Worm (Caenorhabditis elegans) whole organism, midembryonic: ENCODE data around the gene F20C5.11.

Source experiments
- T22C8.4 ChIP-seq: fragments of 200-800 bp; sonication (Bioruptor generic); IDR thresholded peaks from 2 replicates; pipeline ENCODE4 v1.3.6; 2022; ENCODE audit warnings: missing genetic modification characterization, missing compliant biosample characterization
- cog-1 ChIP-seq: sonication (generic microtip); optimal IDR thresholded peaks from 2 replicates; lab custom pipeline; 2016; ENCODE audit warnings: missing genetic modification characterization, missing compliant biosample characterization
- flt-1 ChIP-seq: fragments of 200-800 bp; sonication (Bioruptor generic); IDR thresholded peaks from 2 replicates; pipeline ENCODE4 v1.3.6; 2022; ENCODE audit warnings: missing genetic modification characterization, missing compliant biosample characterization
- klf-2 ChIP-seq: fragments of 200-800 bp; sonication (Bioruptor generic); conservative IDR thresholded peaks from 2 replicates; pipeline ENCODE4 v1.3.6; 2022; ENCODE audit warnings: missing genetic modification reagents, missing genetic modification characterization, missing compliant biosample characterization
- med-1 ChIP-seq: sonication (generic microtip); optimal IDR thresholded peaks from 2 replicates; lab custom pipeline; 2017; ENCODE audit warnings: missing genetic modification characterization, mild to moderate bottlenecking, missing compliant biosample characterization, antibody characterized with exemption, missing genetic modification reagents; ENCODE audit not compliant: insufficient read depth
- ref-1 ChIP-seq: fragments of 200-800 bp; sonication (Bioruptor generic); conservative IDR thresholded peaks from 2 replicates; pipeline ENCODE4 v1.3.6; 2022; ENCODE audit warnings: missing genetic modification reagents, missing genetic modification characterization, missing compliant biosample characterization
- tab-1 ChIP-seq: fragments of 200-800 bp; sonication (Bioruptor generic); IDR thresholded peaks from 2 replicates; pipeline ENCODE4 v1.3.6; 2022; ENCODE audit warnings: missing genetic modification characterization, missing compliant biosample characterization
- ztf-23 ChIP-seq: fragments of 200-800 bp; sonication (Bioruptor generic); IDR thresholded peaks from 2 replicates; pipeline ENCODE4 v1.3.6; 2022; ENCODE audit warnings: missing genetic modification reagents, missing genetic modification characterization, missing compliant biosample characterization
- ztf-29 ChIP-seq: fragments of 200-800 bp; sonication (Bioruptor generic); IDR thresholded peaks from 2 replicates; pipeline ENCODE4 v1.3.6; 2022; ENCODE audit warnings: missing genetic modification reagents, missing genetic modification characterization, missing compliant biosample characterization

The F20C5.11 gene

ce11 chrIV:8737787-8738186 lies 24.0 kb downstream of the F20C5.11 start, which contains the start of gene F21D5.4:
TSS of gene F21D5.4 (plus strand) at chrIV:8738087.
- TF ChIP-seq cog-1 (tag; lab: Kevin White, UChicago) (no peak), ztf-29 (GFP tag; lab: Robert Waterston, UW) (no peak), med-1 (no peak), tab-1 (GFP tag; lab: Robert Waterston, UW) (no peak), ztf-23 (no peak), flt-1 (GFP tag; lab: Robert Waterston, UW) (no peak), ref-1 (GFP tag; lab: Robert Waterston, UW) (no peak)

DNA sequence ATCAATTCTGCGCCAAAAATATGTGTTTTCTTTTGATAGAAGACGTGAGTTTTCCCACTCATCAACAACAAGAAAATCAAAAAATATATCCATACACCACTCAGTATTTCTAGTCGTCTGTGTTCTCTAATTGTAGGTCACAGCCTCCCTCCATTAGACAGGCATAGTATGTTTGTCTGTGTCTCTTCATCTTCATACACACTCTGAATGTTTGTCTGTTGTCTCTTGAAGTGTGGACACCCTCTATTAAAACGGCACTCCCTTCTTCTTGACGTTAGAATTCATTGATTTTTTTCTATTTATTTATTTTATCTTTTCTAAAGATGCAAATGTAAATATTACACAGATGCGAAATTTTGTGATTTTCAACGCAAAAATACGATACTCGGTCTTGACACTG lies 24.4 kb downstream of the F20C5.11 start:
- TF ChIP-seq ref-1 (GFP tag; lab: Robert Waterston, UW) (no peak), cog-1 (tag; lab: Kevin White, UChicago) (no peak)

DNA sequence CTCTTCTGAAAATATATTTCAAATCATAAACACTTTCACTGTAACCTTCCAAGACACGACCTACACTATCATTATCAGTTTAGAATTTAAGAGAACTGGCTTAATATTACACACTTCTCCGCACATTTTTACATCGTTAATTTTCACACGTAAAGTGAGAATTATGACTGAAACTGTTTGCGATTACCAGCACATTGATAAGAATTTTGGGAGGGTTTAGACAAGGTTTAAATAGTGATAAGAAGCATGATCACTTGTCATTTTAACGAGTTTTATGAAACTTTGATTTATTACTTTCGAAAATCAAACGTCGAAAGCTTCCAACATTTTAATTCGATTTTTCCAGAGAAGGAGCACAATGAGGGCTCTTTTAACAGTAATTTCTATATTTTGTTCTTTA lies 31.3 kb downstream of the F20C5.11 start, which contains the start of gene F21D5.3:
TSS of gene F21D5.3 (plus strand) at position 347 of the 400 bp plus-strand sequence.
- TF ChIP-seq tab-1 (GFP tag; lab: Robert Waterston, UW) = no peak
- TF ChIP-seq med-1 = no peak
- no peak for TF ChIP-seq ztf-23
- TF ChIP-seq ztf-29 (GFP tag; lab: Robert Waterston, UW) = no peak
- TF ChIP-seq cog-1 (tag; lab: Kevin White, UChicago) = no peak
- no peak for TF ChIP-seq T22C8.4
- TF ChIP-seq flt-1 (GFP tag; lab: Robert Waterston, UW) = no peak
- no peak for TF ChIP-seq ref-1 (GFP tag; lab: Robert Waterston, UW)
- TF ChIP-seq klf-2 (GFP tag; lab: Robert Waterston, UW) = no peak

- TF ChIP-seq med-1 (no peak), klf-2 (GFP tag; lab: Robert Waterston, UW) (no peak), ref-1 (GFP tag; lab: Robert Waterston, UW) (no peak)
Measured at ce11 chrIV:8729636-8730035, 32.2 kb downstream of the F20C5.11 start.

DNA sequence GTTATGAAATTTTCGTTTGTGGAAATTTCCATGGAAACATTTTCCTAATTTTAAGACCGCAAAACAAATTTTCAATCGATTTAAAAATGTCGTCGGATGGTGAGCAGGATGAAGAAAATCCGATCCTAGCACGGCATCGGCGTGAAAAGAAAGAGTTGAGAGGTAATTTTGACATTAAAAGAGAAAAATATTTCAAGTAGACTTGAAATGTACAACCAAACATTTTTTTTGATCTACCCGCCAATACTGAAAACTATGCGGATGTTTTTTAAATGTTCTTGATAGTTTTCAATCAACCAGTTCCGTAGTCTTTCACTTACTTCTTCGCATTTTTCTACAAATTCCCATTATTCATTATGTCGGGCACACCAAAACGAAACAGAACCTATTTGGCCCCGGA lies 33.7 kb downstream of the F20C5.11 start, which contains the start of gene otub-3:
TSS of gene otub-3 (plus strand) at position 56 of the 400 bp plus-strand sequence.
- no peak for TF ChIP-seq cog-1 (tag; lab: Kevin White, UChicago)
- no peak for TF ChIP-seq med-1
- no peak for TF ChIP-seq ztf-29 (GFP tag; lab: Robert Waterston, UW)
- no peak for TF ChIP-seq ztf-23
- TF ChIP-seq flt-1 (GFP tag; lab: Robert Waterston, UW) = no peak
- no peak for TF ChIP-seq tab-1 (GFP tag; lab: Robert Waterston, UW)
- TF ChIP-seq klf-2 (GFP tag; lab: Robert Waterston, UW) = no peak
- no peak for TF ChIP-seq T22C8.4
- no peak for TF ChIP-seq ref-1 (GFP tag; lab: Robert Waterston, UW)

DNA sequence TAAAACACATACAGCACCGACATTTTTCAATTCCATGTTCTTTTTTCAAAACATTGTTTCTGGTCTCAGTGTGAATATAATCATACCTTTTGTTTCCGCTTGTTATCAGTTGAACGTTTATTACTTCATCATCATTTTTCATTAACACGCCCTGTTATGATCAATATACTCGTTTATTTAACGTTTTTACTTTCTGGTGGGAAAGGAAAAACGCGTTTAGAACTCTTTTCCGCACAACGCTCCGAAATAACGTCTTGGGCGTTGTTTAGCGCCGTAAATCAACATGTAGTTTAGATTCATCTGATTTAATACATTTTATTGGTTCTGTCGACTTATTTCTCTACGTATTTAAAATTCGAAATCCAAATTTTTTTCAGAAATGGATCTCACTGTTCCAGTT lies 36.5 kb downstream of the F20C5.11 start, which contains the start of gene pgm-3:
TSS of gene pgm-3 (plus strand) at position 378 of the 400 bp plus-strand sequence.
- TF ChIP-seq ztf-29 (GFP tag; lab: Robert Waterston, UW) = no peak

- TF ChIP-seq ref-1 (GFP tag; lab: Robert Waterston, UW) (no peak), ztf-23 (no peak), T22C8.4 (no peak), med-1 (no peak), cog-1 (tag; lab: Kevin White, UChicago) (no peak), flt-1 (GFP tag; lab: Robert Waterston, UW) (no peak), ztf-29 (GFP tag; lab: Robert Waterston, UW) (no peak), klf-2 (GFP tag; lab: Robert Waterston, UW) (no peak), tab-1 (GFP tag; lab: Robert Waterston, UW) (no peak)
Measured at ce11 chrIV:8724907-8725306, 36.9 kb downstream of the F20C5.11 start.

DNA sequence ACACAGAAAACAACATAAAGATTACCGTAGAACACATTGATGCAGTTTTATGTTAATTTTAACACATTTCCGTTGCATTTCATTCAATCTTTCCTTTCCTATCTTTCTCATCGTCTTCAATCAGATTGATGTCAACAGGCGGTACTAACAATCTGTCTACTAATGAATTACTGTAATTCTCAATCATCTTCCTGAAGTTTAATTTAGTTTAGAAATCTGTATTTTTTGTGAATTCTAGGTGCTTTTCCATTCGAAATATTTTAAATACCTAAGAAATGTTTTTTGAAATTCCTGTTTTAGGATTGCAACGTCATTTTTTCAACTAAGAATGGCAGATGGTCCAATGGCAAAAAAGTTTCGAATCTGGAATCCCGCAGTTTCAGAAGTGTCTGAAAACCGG lies 38.1 kb downstream of the F20C5.11 start, which contains the start of gene F21D5.9:
TSS of gene F21D5.9 (plus strand) at position 301 of the 400 bp plus-strand sequence.
- no peak for TF ChIP-seq ref-1 (GFP tag; lab: Robert Waterston, UW)
- TF ChIP-seq med-1 = no peak
- no peak for TF ChIP-seq tab-1 (GFP tag; lab: Robert Waterston, UW)
- no peak for TF ChIP-seq cog-1 (tag; lab: Kevin White, UChicago)
- no peak for TF ChIP-seq T22C8.4
- TF ChIP-seq flt-1 (GFP tag; lab: Robert Waterston, UW) = no peak
- TF ChIP-seq klf-2 (GFP tag; lab: Robert Waterston, UW) = no peak
- no peak for TF ChIP-seq ztf-23
- no peak for TF ChIP-seq ztf-29 (GFP tag; lab: Robert Waterston, UW)

DNA sequence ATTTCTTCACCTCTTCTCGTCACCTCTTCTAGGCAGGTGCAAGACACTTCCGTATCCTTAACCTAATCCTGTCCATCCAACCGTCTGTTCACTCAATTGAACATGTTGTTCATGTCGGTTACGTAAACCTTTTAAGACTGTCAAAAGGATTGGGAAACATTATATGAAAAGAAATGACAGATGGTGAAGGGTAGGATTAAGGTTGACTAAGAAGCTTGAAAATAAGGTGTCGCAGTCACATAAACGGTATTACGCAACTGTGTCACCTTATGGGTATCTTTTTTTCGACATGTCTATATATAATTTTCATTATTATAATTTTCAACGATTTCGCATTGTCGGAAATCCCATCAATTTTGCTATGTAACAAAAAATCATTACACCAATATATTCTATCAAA lies 39.0 kb downstream of the F20C5.11 start:
- TF ChIP-seq cog-1 (tag; lab: Kevin White, UChicago) = no peak
- no peak for TF ChIP-seq tab-1 (GFP tag; lab: Robert Waterston, UW)
- no peak for TF ChIP-seq ref-1 (GFP tag; lab: Robert Waterston, UW)
- no peak for TF ChIP-seq ztf-23
- TF ChIP-seq ztf-29 (GFP tag; lab: Robert Waterston, UW) = no peak
- no peak for TF ChIP-seq klf-2 (GFP tag; lab: Robert Waterston, UW)
- TF ChIP-seq T22C8.4 = no peak
- TF ChIP-seq flt-1 (GFP tag; lab: Robert Waterston, UW) = no peak
- no peak for TF ChIP-seq med-1

DNA sequence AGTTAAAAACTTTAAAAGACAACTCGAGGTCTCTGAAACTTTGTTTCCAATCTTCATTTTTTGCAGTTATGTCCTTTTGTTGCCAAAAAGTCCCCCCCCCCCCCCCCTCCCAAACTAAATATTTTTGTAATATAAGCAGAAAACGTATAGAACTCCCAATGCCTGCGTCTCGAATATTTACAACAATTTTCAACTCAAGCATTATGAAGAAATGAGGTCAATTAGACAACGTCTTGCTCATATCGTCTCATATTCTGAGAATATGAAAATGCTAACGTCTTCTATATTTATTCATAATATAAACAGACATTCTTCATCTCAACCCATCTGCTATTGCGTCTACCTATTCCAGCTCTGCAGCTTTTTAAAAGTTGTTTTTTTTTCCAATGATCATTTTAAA lies 43.6 kb downstream of the F20C5.11 start, which contains the start of gene H23L24.1:
TSS of gene H23L24.1 (plus strand) at position 301 of the 400 bp plus-strand sequence.
- TF ChIP-seq klf-2 (GFP tag; lab: Robert Waterston, UW) (no peak), med-1 (no peak), cog-1 (tag; lab: Kevin White, UChicago) (no peak), ref-1 (GFP tag; lab: Robert Waterston, UW) (no peak), tab-1 (GFP tag; lab: Robert Waterston, UW) (no peak), ztf-23 (no peak), ztf-29 (GFP tag; lab: Robert Waterston, UW) (no peak), T22C8.4 (no peak), flt-1 (GFP tag; lab: Robert Waterston, UW) (no peak)
